Worm (Caenorhabditis elegans) whole organism, young adult: ENCODE results near the gene T19B10.2.

ENCODE experiments used
- B0261.1 ChIP-seq: sonication (generic microtip); optimal IDR thresholded peaks from 2 replicates; lab custom pipeline; 2016; ENCODE audit warnings: mild to moderate bottlenecking, missing genetic modification characterization, moderate library complexity, missing compliant biosample characterization
- B0336.3 ChIP-seq: fragments of 200-800 bp; sonication (Bioruptor generic); IDR thresholded peaks from 2 replicates; pipeline ENCODE4 v1.3.6; 2022; ENCODE audit warnings: missing genetic modification characterization, missing compliant biosample characterization
- C17E4.6 ChIP-seq: fragments of 200-800 bp; sonication (Bioruptor generic); IDR thresholded peaks from 2 replicates; pipeline ENCODE4 v1.3.6; 2022; ENCODE audit warnings: missing genetic modification reagents, missing genetic modification characterization, missing compliant biosample characterization
- F10E7.11 ChIP-seq: sonication (generic microtip); optimal IDR thresholded peaks from 2 replicates; lab custom pipeline; 2017; ENCODE audit warnings: mild to moderate bottlenecking, missing genetic modification characterization, moderate library complexity, missing compliant biosample characterization
- F22D6.2 ChIP-seq: sonication (generic microtip); optimal IDR thresholded peaks from 2 replicates; lab custom pipeline; 2016; ENCODE audit warnings: mild to moderate bottlenecking, missing genetic modification characterization, missing compliant biosample characterization
- F33H1.4 ChIP-seq: fragments of 200-800 bp; sonication (Bioruptor generic); IDR thresholded peaks from 2 replicates; pipeline ENCODE4 v1.3.6; 2022; ENCODE audit warnings: missing genetic modification reagents, missing genetic modification characterization, missing compliant biosample characterization
- F39B2.1 ChIP-seq: fragments of 200-800 bp; sonication (Bioruptor generic); IDR thresholded peaks from 2 replicates; pipeline ENCODE4 v1.3.6; 2022; ENCODE audit warnings: missing genetic modification reagents, missing genetic modification characterization, missing compliant biosample characterization
- F57A8.1 ChIP-seq: fragments of 200-800 bp; sonication (Bioruptor generic); optimal IDR thresholded peaks from 2 replicates; lab custom pipeline; 2018; ENCODE audit warnings: mild to moderate bottlenecking, missing genetic modification characterization, moderate library complexity, missing compliant biosample characterization
- T07F8.4 ChIP-seq: sonication (generic microtip); optimal IDR thresholded peaks from 2 replicates; lab custom pipeline; 2016; ENCODE audit warnings: mild to moderate bottlenecking, missing genetic modification characterization, moderate library complexity, missing compliant biosample characterization
- T26A5.8 ChIP-seq: sonication (generic microtip); optimal IDR thresholded peaks from 2 replicates; lab custom pipeline; 2016; ENCODE audit warnings: missing genetic modification characterization, missing compliant biosample characterization
- Y79H2A.3 ChIP-seq: fragments of 200-800 bp; sonication (Bioruptor generic); conservative IDR thresholded peaks from 2 replicates; pipeline ENCODE4 v1.3.6; 2022; ENCODE audit warnings: missing genetic modification reagents, missing genetic modification characterization, missing compliant biosample characterization
- Y95B8A.8 ChIP-seq: fragments of 200-800 bp; sonication (Bioruptor generic); IDR thresholded peaks from 2 replicates; pipeline ENCODE4 v1.3.6; 2022; ENCODE audit warnings: missing genetic modification reagents, missing genetic modification characterization, missing compliant biosample characterization
- ZK185.1 ChIP-seq: sonication (generic microtip); optimal IDR thresholded peaks from 2 replicates; lab custom pipeline; 2016; ENCODE audit warnings: mild to moderate bottlenecking, missing genetic modification characterization, missing compliant biosample characterization; ENCODE audit not compliant: poor library complexity, severe bottlenecking
- aptf-2 ChIP-seq: fragments of 200-800 bp; sonication (Bioruptor generic); conservative IDR thresholded peaks from 2 replicates; pipeline ENCODE4 v1.3.6; 2022; ENCODE audit warnings: missing genetic modification reagents, missing genetic modification characterization, missing compliant biosample characterization
- atf-7 ChIP-seq: sonication (generic microtip); optimal IDR thresholded peaks from 2 replicates; lab custom pipeline; 2017; ENCODE audit warnings: mild to moderate bottlenecking, missing genetic modification characterization, missing compliant biosample characterization
- athp-1 ChIP-seq: sonication (generic microtip); optimal IDR thresholded peaks from 2 replicates; lab custom pipeline; 2017; ENCODE audit warnings: mild to moderate bottlenecking, missing genetic modification characterization, missing compliant biosample characterization
- attf-6 ChIP-seq: fragments of 200-800 bp; sonication (Bioruptor generic); IDR thresholded peaks from 2 replicates; pipeline ENCODE4 v1.3.6; 2022; ENCODE audit warnings: missing genetic modification reagents, missing genetic modification characterization, missing compliant biosample characterization
- cebp-1 ChIP-seq, 2 experiments: fragments of 200-800 bp in 1 of 2; sonication (Bioruptor generic) in 1 of 2; sonication (generic microtip) in 1 of 2; IDR thresholded peaks in 1 of 2; optimal IDR thresholded peaks in 1 of 2; 2 replicates each; pipeline versions ENCODE4 v1.3.6 to Lab custom; 2017 to 2022; ENCODE audit warnings: missing compliant biosample characterization in 2 of 2, missing genetic modification characterization in 2 of 2, mild to moderate bottlenecking in 1 of 2, missing genetic modification reagents in 1 of 2, moderate library complexity in 1 of 2
- dox-1 ChIP-seq: fragments of 200-800 bp; sonication (Bioruptor generic); IDR thresholded peaks from 2 replicates; pipeline ENCODE4 v1.3.6; 2022; ENCODE audit warnings: missing genetic modification reagents, missing genetic modification characterization, missing compliant biosample characterization
- dpff-1 ChIP-seq: sonication (generic microtip); optimal IDR thresholded peaks from 2 replicates; lab custom pipeline; 2017; ENCODE audit warnings: mild to moderate bottlenecking, missing genetic modification characterization, missing compliant biosample characterization
- dpl-1 ChIP-seq: fragments of 150-350 bp; optimal IDR thresholded peaks from 2 replicates; lab custom pipeline; 2014; ENCODE audit warnings: missing biosample characterization, missing genetic modification reagents, missing genetic modification characterization
- efl-1 ChIP-seq: fragments of 150-350 bp; optimal IDR thresholded peaks from 2 replicates; lab custom pipeline; 2014; ENCODE audit warnings: missing biosample characterization, missing genetic modification reagents, missing genetic modification characterization
- egl-18 ChIP-seq: fragments of 200-800 bp; sonication (Bioruptor generic); IDR thresholded peaks from 2 replicates; pipeline ENCODE4 v1.3.6; 2022; ENCODE audit warnings: missing genetic modification reagents, missing genetic modification characterization, missing compliant biosample characterization
- egl-44 ChIP-seq: fragments of 200-800 bp; sonication (Bioruptor generic); IDR thresholded peaks from 2 replicates; pipeline ENCODE4 v1.3.6; 2022; ENCODE audit warnings: missing genetic modification reagents, missing genetic modification characterization, missing compliant biosample characterization
- ekl-4 ChIP-seq: fragments of 200-800 bp; sonication (Bioruptor generic); IDR thresholded peaks from 2 replicates; pipeline ENCODE4 v1.3.6; 2022; ENCODE audit warnings: missing genetic modification reagents, missing genetic modification characterization, missing compliant biosample characterization
- gei-17 ChIP-seq: fragments of 200-800 bp; sonication (Bioruptor generic); optimal IDR thresholded peaks from 2 replicates; lab custom pipeline; 2018; ENCODE audit warnings: mild to moderate bottlenecking, missing genetic modification characterization, missing compliant biosample characterization
- hlh-26 ChIP-seq: fragments of 200-800 bp; sonication (Bioruptor generic); conservative IDR thresholded peaks from 2 replicates; pipeline ENCODE4 v1.3.6; 2022; ENCODE audit warnings: missing genetic modification reagents, missing genetic modification characterization, missing compliant biosample characterization
- hsf-1 ChIP-seq: fragments of 200-800 bp; sonication (Bioruptor generic); IDR thresholded peaks from 2 replicates; pipeline ENCODE4 v1.3.6; 2022; ENCODE audit warnings: missing genetic modification reagents, missing genetic modification characterization, missing compliant biosample characterization
- let-607 ChIP-seq, 2 experiments: fragments of 200-800 bp in 1 of 2; sonication (Bioruptor generic) in 1 of 2; sonication (generic microtip) in 1 of 2; optimal IDR thresholded peaks; 2 replicates each; lab custom pipeline; 2016 to 2018; ENCODE audit warnings: mild to moderate bottlenecking in 2 of 2, missing compliant biosample characterization in 2 of 2, missing genetic modification characterization in 2 of 2, moderate library complexity in 2 of 2, missing genotype in 1 of 2
- lin-26 ChIP-seq: fragments of 200-800 bp; sonication (Bioruptor generic); IDR thresholded peaks from 2 replicates; pipeline ENCODE4 v1.3.6; 2022; ENCODE audit warnings: missing genetic modification reagents, missing genetic modification characterization, missing compliant biosample characterization
- lin-35 ChIP-seq, 3 experiments: fragments of 150-350 bp in 2 of 3; sonication (generic microtip) in 1 of 3; optimal IDR thresholded peaks; 2 replicates each; lab custom pipeline; 2014 to 2018; ENCODE audit warnings: missing biosample characterization in 3 of 3, missing genetic modification characterization in 3 of 3, missing genetic modification reagents in 3 of 3
- lin-40 ChIP-seq: sonication (generic microtip); optimal IDR thresholded peaks from 2 replicates; lab custom pipeline; 2016; ENCODE audit warnings: missing genetic modification characterization, mild to moderate bottlenecking, missing compliant biosample characterization, missing genotype, missing genetic modification reagents
- madf-3 ChIP-seq: fragments of 200-800 bp; sonication (Bioruptor generic); IDR thresholded peaks from 2 replicates; pipeline ENCODE4 v1.3.6; 2022; ENCODE audit warnings: missing genetic modification reagents, missing genetic modification characterization, missing compliant biosample characterization
- madf-8 ChIP-seq: fragments of 200-800 bp; sonication (Bioruptor generic); conservative IDR thresholded peaks from 2 replicates; pipeline ENCODE4 v1.3.6; 2022; ENCODE audit warnings: missing genetic modification reagents, missing genetic modification characterization, missing compliant biosample characterization
- mcd-1 ChIP-seq: fragments of 200-800 bp; sonication (Bioruptor generic); IDR thresholded peaks from 2 replicates; pipeline ENCODE4 v1.3.6; 2022; ENCODE audit warnings: missing genetic modification reagents, missing genetic modification characterization, missing compliant biosample characterization
- nfya-2 ChIP-seq: fragments of 200-800 bp; sonication (Bioruptor generic); IDR thresholded peaks from 2 replicates; pipeline ENCODE4 v1.3.6; 2022; ENCODE audit warnings: missing genetic modification reagents, missing genetic modification characterization, missing compliant biosample characterization
- nfyb-1 ChIP-seq: fragments of 200-800 bp; sonication (Bioruptor generic); IDR thresholded peaks from 2 replicates; pipeline ENCODE4 v1.3.6; 2022; ENCODE audit warnings: missing genetic modification reagents, missing genetic modification characterization, missing compliant biosample characterization
- nhr-120 ChIP-seq: fragments of 200-800 bp; sonication (Bioruptor generic); IDR thresholded peaks from 2 replicates; pipeline ENCODE4 v1.3.6; 2022; ENCODE audit warnings: missing genetic modification characterization, missing compliant biosample characterization
- rcor-1 ChIP-seq: fragments of 200-800 bp; sonication (Bioruptor generic); IDR thresholded peaks from 2 replicates; pipeline ENCODE4 v1.3.6; 2022; ENCODE audit warnings: missing genetic modification reagents, missing genetic modification characterization, missing compliant biosample characterization
- snpc-1.1 ChIP-seq: sonication (generic microtip); optimal IDR thresholded peaks from 2 replicates; lab custom pipeline; 2017; ENCODE audit warnings: missing genetic modification characterization, mild to moderate bottlenecking, missing compliant biosample characterization, antibody characterized with exemption, moderate library complexity, missing genotype, missing genetic modification reagents; ENCODE audit not compliant: insufficient read depth
- snpc-1.3 ChIP-seq: sonication (generic microtip); optimal IDR thresholded peaks from 2 replicates; lab custom pipeline; 2017; ENCODE audit warnings: missing genetic modification characterization, mild to moderate bottlenecking, missing compliant biosample characterization, antibody characterized with exemption, moderate library complexity, missing genotype, missing genetic modification reagents; ENCODE audit not compliant: insufficient read depth
- unc-62 ChIP-seq: fragments of 150-350 bp; optimal IDR thresholded peaks from 2 replicates; lab custom pipeline; 2014; ENCODE audit warnings: missing biosample characterization, missing genetic modification reagents, missing genetic modification characterization
- zfh-2 ChIP-seq: fragments of 200-800 bp; sonication (Bioruptor generic); conservative IDR thresholded peaks from 2 replicates; pipeline ENCODE4 v1.3.6; 2022; ENCODE audit warnings: missing genetic modification reagents, missing genetic modification characterization, missing compliant biosample characterization
- ztf-22 ChIP-seq: fragments of 200-800 bp; sonication (Bioruptor generic); optimal IDR thresholded peaks from 2 replicates; lab custom pipeline; 2018; ENCODE audit warnings: mild to moderate bottlenecking, missing genetic modification characterization, moderate library complexity, missing compliant biosample characterization
- ztf-25 ChIP-seq: fragments of 200-800 bp; sonication (Bioruptor generic); IDR thresholded peaks from 2 replicates; pipeline ENCODE4 v1.3.6; 2022; ENCODE audit warnings: missing genetic modification reagents, missing genetic modification characterization, missing compliant biosample characterization
- ztf-26 ChIP-seq: sonication (generic microtip); optimal IDR thresholded peaks from 2 replicates; lab custom pipeline; 2017; ENCODE audit warnings: missing genetic modification characterization, missing compliant biosample characterization

The T19B10.2 gene

ce11 chrV:11200316-11200715, 20.8 kb upstream of the T19B10.2 start, which contains the start of gene K10D6.3:
Gene K10D6.3 (plus strand): TSS chrV:11200616.
- TF ChIP-seq F33H1.4 (GFP tag; lab: Robert Waterston, UW) (no peak), rcor-1 (no peak), C17E4.6 (GFP tag; lab: Robert Waterston, UW) (no peak), F57A8.1 (GFP tag; lab: Kevin White, UChicago) (no peak), athp-1 (tag; lab: Kevin White, UChicago) (no peak), gei-17 (GFP tag; lab: Kevin White, UChicago) (no peak), lin-40 (tag; lab: Kevin White, UChicago) (no peak), ztf-22 (GFP tag; lab: Kevin White, UChicago) (no peak), hlh-26 (GFP tag; lab: Robert Waterston, UW) (no peak), snpc-1.1 (tag; lab: Kevin White, UChicago) (no peak), attf-6 (GFP tag; lab: Robert Waterston, UW) (no peak), B0261.1 (no peak), egl-18 (GFP tag; lab: Robert Waterston, UW) (no peak), nhr-120 (no peak), nfya-2 (no peak), atf-7 (no peak), F39B2.1 (no peak), unc-62 (GFP tag; lab: Kevin White, UChicago) (no peak), efl-1 (GFP tag; lab: Kevin White, UChicago) (no peak), Y79H2A.3 (no peak)

ce11 chrV:11201826-11202565, 19.1 kb upstream of the T19B10.2 start, which contains the start of gene K10D6.4:
Gene K10D6.4 (plus strand): TSS chrV:11201925.
- TF ChIP-seq B0336.3 (GFP tag; lab: Robert Waterston, UW) (no peak), ZK185.1 (tag; lab: Kevin White, UChicago) (no peak), ztf-26 (tag; lab: Kevin White, UChicago) (no peak), egl-44 (no peak), nfyb-1 (GFP tag; lab: Robert Waterston, UW) (no peak), F10E7.11 (tag; lab: Kevin White, UChicago) (no peak), madf-3 (GFP tag; lab: Robert Waterston, UW) (no peak), F22D6.2 (tag; lab: Kevin White, UChicago) (no peak), lin-35 (GFP tag; optimal IDR thresholded peaks at IDR 0.05; lab: Kevin White, UChicago) (no peak), rcor-1 (no peak), gei-17 (GFP tag; lab: Kevin White, UChicago) (no peak), Y95B8A.8 (GFP tag; lab: Robert Waterston, UW) (no peak), cebp-1 (GFP tag; IDR thresholded peaks at IDR 0.05; lab: Robert Waterston, UW) (no peak), cebp-1 (tag; optimal IDR thresholded peaks at IDR 0.05; lab: Kevin White, UChicago) (no peak), lin-26 (no peak), dpff-1 (tag; lab: Kevin White, UChicago) (no peak)

ce11 chrV:11204452-11204851, 16.6 kb upstream of the T19B10.2 start:
- no peak for TF ChIP-seq mcd-1
- TF ChIP-seq madf-8 (GFP tag; lab: Robert Waterston, UW), result no peak
- no peak for TF ChIP-seq madf-3 (GFP tag; lab: Robert Waterston, UW)
- TF ChIP-seq dox-1, result no peak
- no peak for TF ChIP-seq hsf-1
- TF ChIP-seq zfh-2, result no peak
- TF ChIP-seq ztf-25 (GFP tag; lab: Robert Waterston, UW), result no peak
- TF ChIP-seq snpc-1.3 (tag; lab: Kevin White, UChicago), result no peak
- no peak for TF ChIP-seq dpl-1
- TF ChIP-seq T26A5.8, result no peak
- TF ChIP-seq ekl-4 (GFP tag; lab: Robert Waterston, UW), result no peak
- no peak for TF ChIP-seq T07F8.4 (tag; lab: Kevin White, UChicago)
- no peak for TF ChIP-seq aptf-2 (GFP tag; lab: Robert Waterston, UW)
- TF ChIP-seq let-607 (tag; optimal IDR thresholded peaks at IDR 0.05; lab: Kevin White, UChicago), result no peak
